Worm (Caenorhabditis elegans) whole organism, L1 larva: ENCODE data around the gene clec-82.

Source experiments
- lin-14 ChIP-seq: fragments of 200-800 bp; sonication (Bioruptor generic); optimal IDR thresholded peaks from 2 replicates; lab custom pipeline; 2018; ENCODE audit warnings: mild to moderate bottlenecking, missing genetic modification characterization, moderate library complexity, missing compliant biosample characterization
- nhr-28 ChIP-seq: fragments of 150-350 bp; optimal IDR thresholded peaks from 2 replicates; lab custom pipeline; 2014; ENCODE audit warnings: missing biosample characterization, missing genetic modification characterization
- pag-3 ChIP-seq: sonication (generic microtip); optimal IDR thresholded peaks from 2 replicates; lab custom pipeline; 2017; ENCODE audit warnings: missing genetic modification characterization, mild to moderate bottlenecking, missing compliant biosample characterization, antibody characterized with exemption, borderline replicate concordance; ENCODE audit not compliant: insufficient read depth
- tbx-2 ChIP-seq: sonication (generic microtip); optimal IDR thresholded peaks from 2 replicates; lab custom pipeline; 2016; ENCODE audit warnings: missing genetic modification characterization, missing compliant biosample characterization
- unc-130 ChIP-seq: fragments of 150-350 bp; optimal IDR thresholded peaks from 2 replicates; lab custom pipeline; 2017; ENCODE audit warnings: missing biosample characterization, missing genetic modification characterization, inconsistent platforms
- zip-4 ChIP-seq: fragments of 200-800 bp; sonication (Bioruptor generic); optimal IDR thresholded peaks from 2 replicates; lab custom pipeline; 2018; ENCODE audit warnings: mild to moderate bottlenecking, missing genetic modification characterization, moderate library complexity, missing compliant biosample characterization

DNA sequence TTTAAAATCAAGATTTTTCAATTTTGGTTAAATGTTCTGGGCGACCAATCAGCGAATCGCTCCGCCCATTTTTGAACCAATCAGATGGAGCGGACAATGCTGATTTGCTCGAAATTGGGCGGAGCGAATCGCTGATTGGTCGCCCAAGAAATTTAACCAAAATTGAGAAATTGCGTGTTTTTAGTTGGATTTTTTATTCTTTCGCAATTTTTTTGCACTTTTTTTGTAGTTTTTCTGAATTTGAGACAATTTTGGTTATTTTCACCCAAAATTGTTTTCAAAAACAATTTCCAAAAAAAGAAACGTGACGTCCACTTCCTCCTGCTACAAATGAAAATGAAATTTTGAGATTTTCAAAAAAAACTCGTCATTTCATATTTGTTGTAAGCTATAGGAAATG lies 51.2 kb downstream of the clec-82 start, which contains the start of gene dml-1:
- no peak for TF ChIP-seq nhr-28 (tag; lab: Kevin White, UChicago)
- TF ChIP-seq zip-4, result no peak
- no peak for TF ChIP-seq unc-130 (tag; lab: Kevin White, UChicago)
- no peak for TF ChIP-seq tbx-2
- TF ChIP-seq lin-14, result no peak
- no peak for TF ChIP-seq pag-3 (tag; lab: Kevin White, UChicago)
